Worm (Caenorhabditis elegans): ENCODE results near the gene dod-19.

Gene dod-19

DNA sequence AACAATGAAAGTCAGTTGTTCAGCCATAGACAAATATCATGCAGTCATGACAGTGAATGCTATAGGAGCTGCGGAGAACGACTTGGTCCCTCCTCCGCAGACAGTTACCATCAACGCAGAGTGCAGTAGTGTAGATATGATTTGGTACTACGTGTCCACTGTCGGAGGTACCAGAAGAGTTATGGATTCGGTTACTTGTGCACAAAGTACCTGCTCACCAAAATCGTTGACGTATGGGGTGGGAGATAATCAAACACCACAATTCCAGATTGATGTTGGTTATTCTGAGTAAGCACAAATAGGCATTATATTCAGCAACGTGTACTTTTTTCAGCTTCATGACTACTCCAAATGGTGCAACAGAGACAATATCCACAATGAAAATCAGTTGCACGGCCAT, 18.4 kb upstream of the dod-19 start:
- no peak for TF ChIP-seq pag-3 (tag; optimal IDR thresholded peaks at IDR 0.05; ENCODE audit: borderline replicate concordance)
- no peak for TF ChIP-seq nhr-11 (tag; optimal IDR thresholded peaks at IDR 0.05)
- no peak for TF ChIP-seq ceh-19 (GFP tag; optimal IDR thresholded peaks at IDR 0.05)
- no peak for TF ChIP-seq dve-1 (tag; optimal IDR thresholded peaks at IDR 0.05)
- no peak for TF ChIP-seq ceh-48 (tag; optimal IDR thresholded peaks at IDR 0.05)
- no peak for TF ChIP-seq pqm-1 (tag; optimal IDR thresholded peaks at IDR 0.05)
- no peak for TF ChIP-seq pat-9 (tag; optimal IDR thresholded peaks at IDR 0.05)
- TF ChIP-seq K09A11.1 (tag; optimal IDR thresholded peaks at IDR 0.05; ENCODE audit: insufficient read depth), result no peak
- TF ChIP-seq ref-2 (tag; optimal IDR thresholded peaks at IDR 0.05), result no peak
- TF ChIP-seq sox-4 (tag; optimal IDR thresholded peaks at IDR 0.05), result no peak
- no peak for TF ChIP-seq ceh-34 (tag; optimal IDR thresholded peaks at IDR 0.05)
- TF ChIP-seq elt-2 (tag; optimal IDR thresholded peaks at IDR 0.05), result no peak
- TF ChIP-seq unc-3 (GFP tag; conservative IDR thresholded peaks at IDR 0.05), result no peak
- no peak for TF ChIP-seq unc-3 (tag; optimal IDR thresholded peaks at IDR 0.05)
- no peak for TF ChIP-seq ztf-16 (tag; optimal IDR thresholded peaks at IDR 0.05)
- no peak for TF ChIP-seq ceh-2 (tag; optimal IDR thresholded peaks at IDR 0.05)
- no peak for TF ChIP-seq sdc-2 (tag; optimal IDR thresholded peaks at IDR 0.05)
- no peak for TF ChIP-seq lin-11 (tag; optimal IDR thresholded peaks at IDR 0.05)

DNA sequence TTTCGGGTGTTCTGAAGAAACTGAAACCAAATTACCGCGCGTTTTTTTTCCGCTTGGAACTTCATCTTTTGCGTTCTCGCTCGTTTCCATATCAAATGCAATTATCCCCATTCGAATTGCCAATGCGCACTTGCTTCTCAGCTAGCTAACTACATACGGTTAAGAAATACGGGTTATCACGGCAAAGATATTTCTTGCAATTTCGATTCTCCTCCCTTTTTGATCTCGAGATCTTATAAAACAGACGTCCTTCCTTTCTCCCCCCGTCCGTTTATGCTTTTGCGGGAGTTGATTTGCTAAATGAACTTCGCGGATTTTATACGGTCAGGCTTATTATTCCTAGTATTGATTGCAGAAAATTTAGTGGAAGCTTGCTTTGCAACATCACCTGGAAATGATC, 14.3 kb upstream of the dod-19 start, which contains the start of gene B0554.4:
Gene B0554.4, plus strand, starts transcription at position 301 of the 400 bp plus-strand sequence.
- TF ChIP-seq ref-2 (tag; optimal IDR thresholded peaks at IDR 0.05), result no peak
- TF ChIP-seq ama-1 (optimal IDR thresholded peaks at IDR 0.05), result no peak
- no peak for TF ChIP-seq K09A11.1 (tag; optimal IDR thresholded peaks at IDR 0.05; ENCODE audit: insufficient read depth)
- TF ChIP-seq hlh-30 (tag; optimal IDR thresholded peaks at IDR 0.05; ENCODE audit: insufficient read depth), result no peak
- TF ChIP-seq hlh-6 (tag; optimal IDR thresholded peaks at IDR 0.05), result no peak
- TF ChIP-seq ceh-48 (tag; optimal IDR thresholded peaks at IDR 0.05), result no peak
- TF ChIP-seq F13H6.1 (tag; optimal IDR thresholded peaks at IDR 0.05), result no peak
- no peak for TF ChIP-seq ztf-16 (tag; optimal IDR thresholded peaks at IDR 0.05)
- no peak for TF ChIP-seq sdc-2 (tag; optimal IDR thresholded peaks at IDR 0.05)
- TF ChIP-seq tbx-7 (tag; optimal IDR thresholded peaks at IDR 0.05), result no peak
- no peak for TF ChIP-seq odd-2 (tag; optimal IDR thresholded peaks at IDR 0.05)
- no peak for TF ChIP-seq gmeb-2 (tag; optimal IDR thresholded peaks at IDR 0.05)

DNA sequence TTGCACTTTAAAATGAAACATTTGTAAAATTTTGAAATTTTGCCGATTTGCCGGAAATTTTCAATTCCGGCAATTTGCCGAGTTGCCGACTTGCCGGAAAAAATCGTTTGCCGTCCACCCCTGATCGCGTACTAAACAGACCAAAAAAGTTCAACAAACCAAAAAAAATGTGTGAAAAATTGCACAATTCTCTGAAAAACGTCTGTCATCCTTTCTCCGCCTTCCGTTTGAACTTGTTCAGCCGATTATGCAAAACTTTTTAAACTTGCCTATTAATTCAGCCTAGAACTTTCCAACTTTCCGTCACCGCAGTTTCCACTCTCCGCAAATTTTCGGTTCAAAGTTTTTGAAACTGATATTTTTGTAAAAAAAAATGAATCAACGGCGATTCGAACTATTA, 9.6 kb upstream of the dod-19 start, which contains the start of gene B0554.5:
Gene B0554.5, plus strand, starts transcription at position 301 of the 400 bp plus-strand sequence.
- TF ChIP-seq ceh-34 (tag; optimal IDR thresholded peaks at IDR 0.05) (no peak), elt-2 (tag; optimal IDR thresholded peaks at IDR 0.05) (no peak), nhr-11 (tag; optimal IDR thresholded peaks at IDR 0.05) (no peak), ceh-19 (GFP tag; optimal IDR thresholded peaks at IDR 0.05) (no peak), ets-4 (tag; optimal IDR thresholded peaks at IDR 0.05) (no peak), nfya-1 (tag; optimal IDR thresholded peaks at IDR 0.05) (no peak), sox-2 (GFP tag; IDR thresholded peaks at IDR 0.05) (no peak), ceh-18 (tag; optimal IDR thresholded peaks at IDR 0.05) (no peak), pax-1 (tag; optimal IDR thresholded peaks at IDR 0.05) (no peak), ama-1 (optimal IDR thresholded peaks at IDR 0.05) (no peak), ceh-6 (GFP tag; optimal IDR thresholded peaks at IDR 0.05) (no peak), fax-1 (tag; optimal IDR thresholded peaks at IDR 0.05) (no peak), npax-4 (tag; optimal IDR thresholded peaks at IDR 0.05) (no peak), K09A11.1 (tag; optimal IDR thresholded peaks at IDR 0.05; ENCODE audit: insufficient read depth) (no peak), C38D4.7 (GFP tag; optimal IDR thresholded peaks at IDR 0.05) (no peak), sox-4 (tag; optimal IDR thresholded peaks at IDR 0.05) (no peak), eyg-1 (tag; optimal IDR thresholded peaks at IDR 0.05) (no peak), ref-2 (tag; optimal IDR thresholded peaks at IDR 0.05) (no peak), tbx-2 (tag; optimal IDR thresholded peaks at IDR 0.05) (no peak)

DNA sequence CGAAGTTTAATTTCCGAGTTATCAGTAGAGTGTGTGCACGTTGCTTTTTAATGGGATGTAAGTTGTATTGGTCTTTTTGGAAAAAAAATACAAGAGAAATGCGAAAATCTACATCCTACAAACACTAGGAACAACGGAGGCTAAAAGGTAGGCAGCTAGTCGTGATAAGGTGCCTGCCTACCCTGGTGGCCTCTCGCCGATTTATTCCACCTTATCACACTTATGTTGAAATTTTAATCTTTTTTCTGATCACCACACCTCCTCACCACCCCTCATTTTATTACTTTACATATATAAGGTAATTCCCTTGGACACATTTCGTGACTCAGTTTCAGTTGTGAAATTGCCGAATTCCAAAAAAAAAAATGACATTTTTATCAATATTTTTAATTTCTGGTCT, 7.6 kb upstream of the dod-19 start, which contains the start of gene dod-20:
Gene dod-20, plus strand, starts transcription at position 301 of the 400 bp plus-strand sequence.
- TF ChIP-seq ceh-45 (GFP tag; IDR thresholded peaks at IDR 0.05) (no peak), C38D4.7 (GFP tag; optimal IDR thresholded peaks at IDR 0.05) (no peak), dve-1 (tag; optimal IDR thresholded peaks at IDR 0.05) (no peak), ceh-24 (tag; optimal IDR thresholded peaks at IDR 0.05) (no peak), C08G9.2 (tag; optimal IDR thresholded peaks at IDR 0.05) (no peak), ceh-2 (tag; optimal IDR thresholded peaks at IDR 0.05) (no peak), ceh-18 (tag; optimal IDR thresholded peaks at IDR 0.05) (no peak)

All from whole organism, late embryonic.